Worm (Caenorhabditis elegans) whole organism, L1 larva: Measurements from ENCODE around the gene C53C11.2.

ENCODE experiments used
- C04F5.9 ChIP-seq: sonication (generic microtip); optimal IDR thresholded peaks from 2 replicates; lab custom pipeline; 2016; ENCODE audit warnings: missing genetic modification characterization, missing compliant biosample characterization
- C16A3.4 ChIP-seq: fragments of 150-350 bp; optimal IDR thresholded peaks from 2 replicates; lab custom pipeline; 2014; ENCODE audit warnings: missing biosample characterization, missing genetic modification characterization
- F16B12.6 ChIP-seq: fragments of 150-350 bp; optimal IDR thresholded peaks from 2 replicates; lab custom pipeline; 2014; ENCODE audit warnings: missing biosample characterization, missing genetic modification characterization
- Y116A8C.19 ChIP-seq: sonication (generic microtip); optimal IDR thresholded peaks from 2 replicates; lab custom pipeline; 2016; ENCODE audit warnings: missing compliant biosample characterization, missing genetic modification characterization, borderline replicate concordance
- alr-1 ChIP-seq: fragments of 200-800 bp; sonication (Bioruptor generic); optimal IDR thresholded peaks from 2 replicates; lab custom pipeline; 2018; ENCODE audit warnings: borderline replicate concordance, mild to moderate bottlenecking, missing genetic modification characterization, missing compliant biosample characterization
- ama-1 ChIP-seq: fragments of 150-350 bp; optimal IDR thresholded peaks from 2 replicates; lab custom pipeline; 2014
- blmp-1 ChIP-seq: fragments of 150-350 bp; optimal IDR thresholded peaks from 2 replicates; lab custom pipeline; 2014; ENCODE audit warnings: missing biosample characterization, missing genetic modification characterization
- ceh-82 ChIP-seq, 3 experiments: fragments of 150-350 bp in 1 of 3; sonication (generic microtip) in 2 of 3; optimal IDR thresholded peaks; 2 replicates each; lab custom pipeline; 2014 to 2017; ENCODE audit warnings: missing biosample characterization in 3 of 3, missing genetic modification characterization in 3 of 3
- ceh-88 ChIP-seq: fragments of 200-800 bp; sonication (Bioruptor generic); IDR thresholded peaks from 2 replicates; pipeline ENCODE4 v1.3.6; 2022; ENCODE audit warnings: missing genetic modification characterization, missing compliant biosample characterization
- ces-1 ChIP-seq: fragments of 150-350 bp; optimal IDR thresholded peaks from 2 replicates; lab custom pipeline; 2014; ENCODE audit warnings: missing biosample characterization, missing genetic modification reagents, missing genetic modification characterization
- dpl-1 ChIP-seq, 3 experiments: fragments of 150-350 bp in 2 of 3; sonication (generic microtip) in 1 of 3; optimal IDR thresholded peaks; 2 replicates each; lab custom pipeline; 2014 to 2017; ENCODE audit warnings: missing biosample characterization in 3 of 3, missing genetic modification characterization in 3 of 3, missing genetic modification reagents in 3 of 3
- dsc-1 ChIP-seq: sonication (generic microtip); optimal IDR thresholded peaks from 2 replicates; lab custom pipeline; 2016; ENCODE audit warnings: mild to moderate bottlenecking, missing genetic modification characterization, missing compliant biosample characterization
- efl-1 ChIP-seq, 4 experiments: fragments of 150-350 bp; optimal IDR thresholded peaks in 3 of 4; peaks in 1 of 4; 1 replicate in 1 of 4; 2 replicates in 3 of 4; lab custom pipeline; 2014; ENCODE audit warnings: missing biosample characterization in 2 of 4, missing genetic modification characterization in 2 of 4, missing genetic modification reagents in 2 of 4
- egl-27 ChIP-seq, 2 experiments: fragments of 150-350 bp in 1 of 2; sonication (generic microtip); optimal IDR thresholded peaks; 3 replicates each; lab custom pipeline; 2017 to 2018; ENCODE audit warnings: missing biosample characterization in 2 of 2, missing genetic modification characterization in 2 of 2, missing genetic modification reagents in 2 of 2
- elt-2 ChIP-seq: sonication (generic microtip); optimal IDR thresholded peaks from 2 replicates; lab custom pipeline; 2016; ENCODE audit warnings: missing genetic modification characterization, mild to moderate bottlenecking, inconsistent platforms, missing compliant biosample characterization, missing genetic modification reagents
- elt-3 ChIP-seq, 6 experiments: fragments of 150-350 bp in 1 of 6; sonication (generic microtip); optimal IDR thresholded peaks; 2 replicates each; lab custom pipeline; 2017 to 2018; ENCODE audit warnings: missing biosample characterization in 6 of 6, missing genetic modification characterization in 6 of 6, inconsistent platforms in 1 of 6
- fos-1 ChIP-seq: fragments of 150-350 bp; optimal IDR thresholded peaks from 2 replicates; lab custom pipeline; 2014; ENCODE audit warnings: missing biosample characterization, missing genetic modification characterization
- grh-1 ChIP-seq: fragments of 200-800 bp; sonication (Bioruptor generic); IDR thresholded peaks from 2 replicates; pipeline ENCODE4 v1.3.6; 2022; ENCODE audit warnings: missing genetic modification reagents, missing genetic modification characterization, missing compliant biosample characterization
- hlh-4 ChIP-seq: sonication (generic microtip); optimal IDR thresholded peaks from 2 replicates; lab custom pipeline; 2016; ENCODE audit warnings: mild to moderate bottlenecking, missing genetic modification characterization, missing compliant biosample characterization
- irx-1 ChIP-seq: sonication (generic microtip); optimal IDR thresholded peaks from 2 replicates; lab custom pipeline; 2016; ENCODE audit warnings: missing genetic modification characterization, missing compliant biosample characterization
- isw-1 ChIP-seq: fragments of 200-800 bp; sonication (Bioruptor generic); IDR thresholded peaks from 2 replicates; pipeline ENCODE4 v1.3.6; 2022; ENCODE audit warnings: missing genetic modification characterization, missing compliant biosample characterization
- jun-1 ChIP-seq: fragments of 150-350 bp; optimal IDR thresholded peaks from 2 replicates; lab custom pipeline; 2014; ENCODE audit warnings: missing biosample characterization, missing genetic modification reagents, missing genetic modification characterization
- lin-15B ChIP-seq: fragments of 150-350 bp; sonication (generic microtip); optimal IDR thresholded peaks from 3 replicates; lab custom pipeline; 2014; ENCODE audit warnings: missing biosample characterization, missing genetic modification characterization
- lsy-2 ChIP-seq, 2 experiments: fragments of 150-350 bp; optimal IDR thresholded peaks; 2 replicates each; lab custom pipeline; 2014; ENCODE audit warnings: missing biosample characterization in 2 of 2, missing genetic modification characterization in 2 of 2
- mab-9 ChIP-seq: fragments of 200-800 bp; sonication (Bioruptor generic); IDR thresholded peaks from 2 replicates; pipeline ENCODE4 v1.3.6; 2022; ENCODE audit warnings: missing genetic modification reagents, missing genetic modification characterization, missing compliant biosample characterization
- mdl-1 ChIP-seq, 2 experiments: fragments of 150-350 bp; optimal IDR thresholded peaks; 2 replicates each; lab custom pipeline; 2014 to 2017; ENCODE audit warnings: missing biosample characterization in 2 of 2, missing genetic modification characterization in 2 of 2, inconsistent platforms in 1 of 2
- mef-2 ChIP-seq: fragments of 150-350 bp; optimal IDR thresholded peaks from 2 replicates; lab custom pipeline; 2014; ENCODE audit warnings: missing biosample characterization, missing genetic modification characterization
- nhr-20 ChIP-seq: sonication (generic microtip); optimal IDR thresholded peaks from 2 replicates; lab custom pipeline; 2016; ENCODE audit warnings: mild to moderate bottlenecking, missing genetic modification characterization, missing compliant biosample characterization
- nhr-237 ChIP-seq: fragments of 150-350 bp; optimal IDR thresholded peaks from 2 replicates; lab custom pipeline; 2014; ENCODE audit warnings: missing biosample characterization, missing genetic modification characterization
- nhr-47 ChIP-seq: sonication (generic microtip); optimal IDR thresholded peaks from 2 replicates; lab custom pipeline; 2016; ENCODE audit warnings: mild to moderate bottlenecking, missing genetic modification characterization, moderate library complexity, missing compliant biosample characterization
- nhr-71 ChIP-seq: sonication (generic microtip); optimal IDR thresholded peaks from 2 replicates; lab custom pipeline; 2016; ENCODE audit warnings: mild to moderate bottlenecking, missing genetic modification characterization, moderate library complexity, missing compliant biosample characterization
- nhr-76 ChIP-seq: sonication (generic microtip); optimal IDR thresholded peaks from 2 replicates; lab custom pipeline; 2017; ENCODE audit warnings: missing biosample characterization, missing genetic modification characterization
- nhr-84 ChIP-seq: sonication (generic microtip); optimal IDR thresholded peaks from 2 replicates; lab custom pipeline; 2017; ENCODE audit warnings: missing biosample characterization, missing genetic modification characterization
- nhr-85 ChIP-seq: sonication (generic microtip); peaks from one replicate; lab custom pipeline; 2016; ENCODE audit warnings: missing genetic modification characterization, inconsistent platforms, missing compliant biosample characterization
- pag-3 ChIP-seq: sonication (generic microtip); optimal IDR thresholded peaks from 2 replicates; lab custom pipeline; 2017; ENCODE audit warnings: missing genetic modification characterization, mild to moderate bottlenecking, missing compliant biosample characterization, antibody characterized with exemption, borderline replicate concordance; ENCODE audit not compliant: insufficient read depth
- pax-3 ChIP-seq: fragments of 200-800 bp; sonication (Bioruptor generic); optimal IDR thresholded peaks from 2 replicates; lab custom pipeline; 2018; ENCODE audit warnings: mild to moderate bottlenecking, missing genetic modification characterization, moderate library complexity, missing compliant biosample characterization
- pqm-1 ChIP-seq: sonication (generic microtip); optimal IDR thresholded peaks from 3 replicates; lab custom pipeline; 2017; ENCODE audit warnings: missing biosample characterization, missing genetic modification characterization
- skn-1 ChIP-seq: fragments of 150-350 bp; optimal IDR thresholded peaks from 2 replicates; lab custom pipeline; 2014; ENCODE audit warnings: missing biosample characterization, missing genetic modification characterization
- snpc-4 ChIP-seq: fragments of 150-350 bp; optimal IDR thresholded peaks from 2 replicates; lab custom pipeline; 2014; ENCODE audit warnings: missing biosample characterization, missing genetic modification characterization
- sox-4 ChIP-seq: sonication (generic microtip); optimal IDR thresholded peaks from 2 replicates; lab custom pipeline; 2016; ENCODE audit warnings: missing genetic modification characterization, missing compliant biosample characterization
- sptf-1 ChIP-seq: fragments of 150-350 bp; optimal IDR thresholded peaks from 2 replicates; lab custom pipeline; 2014; ENCODE audit warnings: missing biosample characterization, missing genetic modification characterization
- sup-37 ChIP-seq: fragments of 200-800 bp; sonication (Bioruptor generic); optimal IDR thresholded peaks from 2 replicates; lab custom pipeline; 2018; ENCODE audit warnings: mild to moderate bottlenecking, missing genetic modification characterization, missing compliant biosample characterization
- tbx-2 ChIP-seq: sonication (generic microtip); optimal IDR thresholded peaks from 2 replicates; lab custom pipeline; 2016; ENCODE audit warnings: missing genetic modification characterization, missing compliant biosample characterization
- unc-98 ChIP-seq: fragments of 200-800 bp; sonication (Bioruptor generic); IDR thresholded peaks from 2 replicates; pipeline ENCODE4 v1.3.6; 2022; ENCODE audit warnings: missing genetic modification characterization, missing compliant biosample characterization
- zip-4 ChIP-seq: fragments of 200-800 bp; sonication (Bioruptor generic); optimal IDR thresholded peaks from 2 replicates; lab custom pipeline; 2018; ENCODE audit warnings: mild to moderate bottlenecking, missing genetic modification characterization, moderate library complexity, missing compliant biosample characterization
- ztf-11 ChIP-seq, 2 experiments: sonication (generic microtip); optimal IDR thresholded peaks; 2 replicates each; lab custom pipeline; 2016 to 2017; ENCODE audit warnings: missing genetic modification characterization in 2 of 2, missing biosample characterization in 1 of 2, missing compliant biosample characterization in 1 of 2

Gene C53C11.2

ce11 chrX:17379675-17380074 lies 43.2 kb downstream of the C53C11.2 start, which contains the start of gene F10D7.10:
Gene F10D7.10 (minus strand): TSS chrX:17379775.
- TF ChIP-seq mab-9 (GFP tag; lab: Robert Waterston, UW) = no peak
- no peak for TF ChIP-seq C04F5.9
- TF ChIP-seq ceh-88 (GFP tag; lab: Robert Waterston, UW) = no peak
- no peak for TF ChIP-seq skn-1
- TF ChIP-seq nhr-85 = no peak
- no peak for TF ChIP-seq zip-4
- TF ChIP-seq efl-1 (optimal IDR thresholded peaks at IDR 0.05; lab: Kevin White, UChicago) = no peak
- TF ChIP-seq efl-1 (GFP tag; optimal IDR thresholded peaks at IDR 0.05 in 1 of 2; lab: Kevin White, UChicago) = peak in 1 of 2 experiments; percentile 10
- TF ChIP-seq unc-98 (GFP tag; lab: Robert Waterston, UW) = no peak
- TF ChIP-seq tbx-2 (tag; lab: Kevin White, UChicago) = no peak
- peak; percentile 22 for TF ChIP-seq blmp-1 (tag; lab: Kevin White, UChicago)
- TF ChIP-seq, all 84 proteins: peak for 2

ce11 chrX:17381975-17382374 lies 45.5 kb downstream of the C53C11.2 start, which contains the start of gene F10D7.4:
Gene F10D7.4 (minus strand): TSS chrX:17382075.
- TF ChIP-seq egl-27 (tag; optimal IDR thresholded peaks at IDR 0.05; lab: Kevin White, UChicago) (no peak), fos-1 (tag; lab: Kevin White, UChicago) (no peak), ama-1 (lab: Kevin White, UChicago) (no peak), jun-1 (tag; lab: Kevin White, UChicago) (no peak), pax-3 (tag; lab: Kevin White, UChicago) (no peak), nhr-76 (tag; lab: Kevin White, UChicago) (no peak), efl-1 (optimal IDR thresholded peaks at IDR 0.05; lab: Kevin White, UChicago) (no peak), efl-1 (GFP tag; optimal IDR thresholded peaks at IDR 0.05 in 1 of 2; lab: Kevin White, UChicago) (peak in 1 of 2 experiments; percentile 48), pqm-1 (tag; lab: Kevin White, UChicago) (no peak)

ce11 chrX:17384343-17384742 lies 47.9 kb downstream of the C53C11.2 start:
- TF ChIP-seq hlh-4 (tag; lab: Kevin White, UChicago) (no peak), efl-1 (optimal IDR thresholded peaks at IDR 0.05; lab: Kevin White, UChicago) (no peak), efl-1 (GFP tag; optimal IDR thresholded peaks at IDR 0.05 in 1 of 2; lab: Kevin White, UChicago) (no peak), ces-1 (GFP tag; lab: Kevin White, UChicago) (no peak), ztf-11 (tag; optimal IDR thresholded peaks at IDR 0.05; lab: Kevin White, UChicago) (no peak), ceh-82 (tag; optimal IDR thresholded peaks at IDR 0.05; lab: Kevin White, UChicago) (no peak), C16A3.4 (tag; lab: Kevin White, UChicago) (no peak), lin-15B (no peak), F16B12.6 (tag; lab: Kevin White, UChicago) (no peak), sup-37 (no peak), dpl-1 (GFP tag; optimal IDR thresholded peaks at IDR 0.05; lab: Kevin White, UChicago) (no peak), nhr-47 (tag; lab: Kevin White, UChicago) (no peak), sox-4 (tag; lab: Kevin White, UChicago) (no peak), ceh-88 (GFP tag; lab: Robert Waterston, UW) (no peak), egl-27 (tag; optimal IDR thresholded peaks at IDR 0.05; lab: Kevin White, UChicago) (no peak)

- TF ChIP-seq isw-1 (GFP tag; lab: Robert Waterston, UW) (no peak), snpc-4 (tag; lab: Kevin White, UChicago) (no peak), Y116A8C.19 (tag; lab: Kevin White, UChicago) (no peak), mdl-1 (tag; optimal IDR thresholded peaks at IDR 0.05; lab: Kevin White, UChicago) (peak in 1 of 2 experiments; percentile 43), elt-3 (tag; optimal IDR thresholded peaks at IDR 0.05; lab: Kevin White, UChicago) (no peak), nhr-84 (tag; lab: Kevin White, UChicago) (no peak), mef-2 (tag; lab: Kevin White, UChicago) (no peak), alr-1 (tag; lab: Kevin White, UChicago) (no peak), dsc-1 (no peak), nhr-71 (tag; lab: Kevin White, UChicago) (peak; percentile 69), sptf-1 (no peak), pax-3 (tag; lab: Kevin White, UChicago) (no peak), dpl-1 (GFP tag; optimal IDR thresholded peaks at IDR 0.05; lab: Kevin White, UChicago) (no peak), nhr-20 (tag; lab: Kevin White, UChicago) (peak; percentile 13), grh-1 (GFP tag; lab: Robert Waterston, UW) (no peak), pag-3 (tag; lab: Kevin White, UChicago) (no peak), nhr-237 (tag; lab: Kevin White, UChicago) (no peak), ces-1 (GFP tag; lab: Kevin White, UChicago) (no peak), lsy-2 (tag; optimal IDR thresholded peaks at IDR 0.05; lab: Kevin White, UChicago) (peak in 1 of 2 experiments; percentile 61), sup-37 (no peak), irx-1 (tag; lab: Kevin White, UChicago) (no peak), elt-2 (tag; lab: Kevin White, UChicago) (no peak)
Observed at ce11 chrX:17385102-17385501, 48.7 kb downstream of the C53C11.2 start.
